Worm (Caenorhabditis elegans) whole organism, mixed stage, embryonic: Measurements from ENCODE around the gene C17B7.14.

Experiments
- ceh-39 ChIP-seq: fragments of 150-350 bp; optimal IDR thresholded peaks from 2 replicates; lab custom pipeline; 2014; ENCODE audit warnings: missing biosample characterization, missing genetic modification characterization
- ces-1 ChIP-seq: fragments of 150-350 bp; optimal IDR thresholded peaks from 2 replicates; lab custom pipeline; 2014; ENCODE audit warnings: missing biosample characterization, missing genetic modification reagents, missing genetic modification characterization
- mep-1 ChIP-seq: fragments of 150-350 bp; optimal IDR thresholded peaks from 2 replicates; lab custom pipeline; 2017; ENCODE audit warnings: missing biosample characterization, missing genetic modification reagents, missing genetic modification characterization, inconsistent platforms
- mls-2 ChIP-seq: sonication (generic microtip); optimal IDR thresholded peaks from 2 replicates; lab custom pipeline; 2016; ENCODE audit warnings: mild to moderate bottlenecking, missing genetic modification characterization, moderate library complexity, missing compliant biosample characterization
- nhr-12 ChIP-seq: fragments of 150-350 bp; optimal IDR thresholded peaks from 2 replicates; lab custom pipeline; 2014; ENCODE audit warnings: missing biosample characterization, missing genetic modification characterization
- nhr-76 ChIP-seq: sonication (generic microtip); optimal IDR thresholded peaks from 2 replicates; lab custom pipeline; 2017; ENCODE audit warnings: missing biosample characterization, missing genetic modification characterization
- pha-4 ChIP-seq: fragments of 150-350 bp; optimal IDR thresholded peaks from 2 replicates; lab custom pipeline; 2018; ENCODE audit warnings: missing biosample characterization, missing genetic modification reagents, missing genetic modification characterization
- tbx-8 ChIP-seq: fragments of 200-800 bp; sonication (Bioruptor generic); optimal IDR thresholded peaks from 2 replicates; lab custom pipeline; 2018; ENCODE audit warnings: mild to moderate bottlenecking, missing genetic modification characterization, moderate library complexity, missing compliant biosample characterization
- unc-39 ChIP-seq: fragments of 150-350 bp; optimal IDR thresholded peaks from 2 replicates; lab custom pipeline; 2014; ENCODE audit warnings: missing biosample characterization, missing genetic modification characterization
- unc-62 ChIP-seq: fragments of 150-350 bp; optimal IDR thresholded peaks from 2 replicates; lab custom pipeline; 2014; ENCODE audit warnings: missing biosample characterization, missing genetic modification reagents, missing genetic modification characterization

DNA sequence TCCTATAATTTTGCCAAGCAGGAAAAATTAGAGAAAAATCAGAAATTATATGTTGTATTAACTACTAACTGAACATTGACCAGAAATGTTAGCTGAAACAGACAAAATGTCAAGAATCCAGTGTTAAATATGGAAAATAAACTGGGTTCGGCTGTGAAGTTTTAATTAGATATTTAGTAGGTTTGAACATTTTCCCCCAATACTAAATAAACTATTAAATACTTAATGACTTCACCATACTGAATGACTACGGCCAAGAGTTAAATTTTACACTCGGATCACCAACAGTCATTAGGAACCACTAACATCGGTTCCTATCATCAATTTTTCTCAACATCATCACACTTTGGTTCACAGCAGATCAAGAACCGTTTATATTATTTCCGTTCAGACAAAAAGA is 25.0 kb downstream of the C17B7.14 start:
- TF ChIP-seq mep-1 (tag; lab: Kevin White, UChicago) (no peak), tbx-8 (GFP tag; lab: Kevin White, UChicago) (no peak), nhr-12 (tag; lab: Kevin White, UChicago) (no peak), unc-39 (tag; lab: Kevin White, UChicago) (no peak), nhr-76 (tag; lab: Kevin White, UChicago) (no peak), pha-4 (tag; lab: Kevin White, UChicago) (no peak), ces-1 (GFP tag; lab: Kevin White, UChicago) (no peak), ceh-39 (tag; lab: Kevin White, UChicago) (no peak), unc-62 (no peak), mls-2 (no peak)
